Fruit fly (Drosophila melanogaster) whole organism, wandering third instar larva: ENCODE results near the gene ball.
A peak's percentile ranks its signal among the peaks of the same experiment; 100 is the strongest.

ENCODE experiments used
- CrebA ChIP-seq: fragments of 200-800 bp; sonication (Bioruptor generic); optimal IDR thresholded peaks from 2 replicates; lab custom pipeline; 2016; ENCODE audit warnings: missing biosample characterization, mild to moderate bottlenecking, missing genetic modification characterization, borderline replicate concordance
- HLH106 ChIP-seq: fragments of 200-800 bp; optimal IDR thresholded peaks from 3 replicates; lab custom pipeline; 2019; ENCODE audit warnings: missing biosample characterization, mild to moderate bottlenecking, missing genetic modification characterization, moderate library complexity
- Sp1 ChIP-seq: fragments of 200-800 bp; sonication (Bioruptor generic); optimal IDR thresholded peaks from 3 replicates; lab custom pipeline; 2019; ENCODE audit warnings: missing biosample characterization, mild to moderate bottlenecking, missing genetic modification characterization, moderate library complexity
- Vsx2 ChIP-seq: fragments of 200-300, 225-300 bp; sonication (Bioruptor generic); optimal IDR thresholded peaks from 2 replicates; lab custom pipeline; 2018; ENCODE audit warnings: missing biosample characterization, missing genetic modification characterization; ENCODE audit not compliant: partially characterized antibody
- br ChIP-seq: fragments of 200-800 bp; sonication (Bioruptor generic); optimal IDR thresholded peaks from 2 replicates; lab custom pipeline; 2016; ENCODE audit warnings: missing biosample characterization, missing genetic modification characterization
- brk ChIP-seq: fragments of 200-800 bp; sonication (Bioruptor generic); optimal IDR thresholded peaks from 2 replicates; lab custom pipeline; 2016; ENCODE audit warnings: missing biosample characterization, mild to moderate bottlenecking, missing genetic modification characterization
- jim ChIP-seq: fragments of 175-275, 200-325 bp; sonication (Bioruptor generic); optimal IDR thresholded peaks from 2 replicates; lab custom pipeline; 2016; ENCODE audit warnings: missing biosample characterization, mild to moderate bottlenecking, missing genetic modification characterization
- pan ChIP-seq: fragments of >200 bp; optimal IDR thresholded peaks from 2 replicates; lab custom pipeline; 2017
- psq ChIP-seq: fragments of 200-800 bp; sonication (Bioruptor generic); optimal IDR thresholded peaks from 3 replicates; lab custom pipeline; 2017; ENCODE audit warnings: missing biosample characterization, mild to moderate bottlenecking, missing genetic modification characterization, moderate library complexity
- sage ChIP-seq: fragments of 200-800 bp; sonication (Bioruptor generic); optimal IDR thresholded peaks from 2 replicates; lab custom pipeline; 2016; ENCODE audit warnings: missing biosample characterization, mild to moderate bottlenecking, missing genetic modification characterization
- tai ChIP-seq: sonication (Bioruptor generic); optimal IDR thresholded peaks from 2 replicates; lab custom pipeline; 2016; ENCODE audit warnings: missing biosample characterization, missing genetic modification characterization
- usp ChIP-seq: fragments of >200 bp; optimal IDR thresholded peaks from 2 replicates; lab custom pipeline; 2017; ENCODE audit warnings: missing biosample characterization, missing genetic modification characterization

The ball gene

DNA sequence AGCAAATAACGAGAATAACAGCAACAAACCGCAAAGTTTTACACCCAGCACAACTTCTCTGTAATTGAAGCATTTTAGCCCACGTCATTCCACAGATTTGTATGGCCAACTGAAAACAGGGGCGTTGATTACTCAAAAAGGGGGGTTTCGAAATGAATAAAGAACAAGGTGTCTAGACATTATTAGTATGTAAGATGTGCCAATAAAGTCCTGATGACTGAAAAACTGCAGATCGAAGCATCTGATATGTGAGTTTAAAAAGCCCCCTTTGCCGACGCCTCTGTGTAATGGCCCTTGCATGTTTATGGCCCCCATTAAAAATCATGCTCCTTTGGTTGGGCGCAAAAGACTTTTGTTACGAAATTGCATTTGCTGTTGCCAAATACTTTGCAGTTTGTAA, 45.5 kb downstream of the ball start (continued):
- TF ChIP-seq Vsx2 (GFP tag; lab: Kevin White, UChicago) (no peak), br (GFP tag; lab: Kevin White, UChicago) (peak; percentile 68), pan (lab: Kevin White, UChicago) (no peak), HLH106 (tag; lab: Kevin White, UChicago) (peak; percentile 68), usp (GFP tag; lab: Kevin White, UChicago) (no peak), tai (GFP tag; lab: Kevin White, UChicago) (peak; percentile 38), jim (GFP tag; lab: Kevin White, UChicago) (no peak), CrebA (GFP tag; lab: Kevin White, UChicago) (no peak), psq (GFP tag; lab: Kevin White, UChicago) (peak; percentile 42), Sp1 (GFP tag; lab: Kevin White, UChicago) (peak; percentile 59), brk (GFP tag; lab: Kevin White, UChicago) (peak; percentile 3), sage (GFP tag; lab: Kevin White, UChicago) (no peak)
